Fruit fly (Drosophila melanogaster): Measurements from ENCODE around the gene Ldaf1.

Ldaf1 gene

DNA sequence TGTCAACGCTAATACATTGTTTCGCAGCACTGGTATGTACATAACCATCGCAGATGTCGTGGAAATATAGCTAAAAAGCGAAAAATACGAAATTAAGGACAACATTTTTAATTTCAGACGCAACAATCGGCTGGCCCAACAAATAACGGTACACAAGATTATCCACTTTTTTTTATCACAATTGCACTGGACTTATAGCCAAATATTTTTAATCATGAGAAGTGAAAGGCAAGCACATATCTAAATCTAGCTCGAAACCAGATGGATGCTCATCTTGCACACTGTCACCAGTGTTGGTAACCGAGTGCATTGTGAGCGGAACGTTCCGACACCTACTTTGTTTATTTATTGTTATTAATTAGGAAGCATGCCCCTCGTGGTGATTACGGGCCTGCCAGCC is 38.3 kb upstream of the Ldaf1 start, which contains the start of the genes CG3857 and CG3587:
Gene CG3857, minus strand, starts transcription at position 21 of the 400 bp plus-strand sequence.
Gene CG3587, plus strand, starts transcription at position 288 of the 400 bp plus-strand sequence.
- no peak for TF ChIP-seq CG13204 (GFP tag; optimal IDR thresholded peaks at IDR 0.05)
- TF ChIP-seq CG34367 (tag; optimal IDR thresholded peaks at IDR 0.05): peak; percentile 59
- peak; percentile 30; the same call in 1 of the 2 replicates for TF ChIP-seq rn (GFP tag; IDR thresholded peaks at IDR 0.05)
- peak; percentile 37 for TF ChIP-seq EcR (GFP tag; optimal IDR thresholded peaks at IDR 0.05)
- peak; percentile 0 for TF ChIP-seq gl (tag; optimal IDR thresholded peaks at IDR 0.05)
- TF ChIP-seq CG32121 (GFP tag; IDR thresholded peaks at IDR 0.05): peak; percentile 37; the same call in 1 of the 2 replicates
- no peak for TF ChIP-seq D1 (tag; optimal IDR thresholded peaks at IDR 0.05)
- TF ChIP-seq CG8159 (tag; optimal IDR thresholded peaks at IDR 0.05): peak; percentile 66
- TF ChIP-seq CG12605 (GFP tag; IDR thresholded peaks at IDR 0.05): peak; percentile 23; the same call in 1 of the 2 replicates
- peak; percentile 75 for TF ChIP-seq fd96Ca (GFP tag; IDR thresholded peaks at IDR 0.05)
- TF ChIP-seq CG4496 (GFP tag; IDR thresholded peaks at IDR 0.05): peak; percentile 66
- peak; percentile 52 for TF ChIP-seq CG8301 (tag; optimal IDR thresholded peaks at IDR 0.05)
- TF ChIP-seq CG14655 (GFP tag; optimal IDR thresholded peaks at IDR 0.05): peak; percentile 65
- TF ChIP-seq Snoo (tag; optimal IDR thresholded peaks at IDR 0.05): peak; percentile 65
- peak; percentile 35 for TF ChIP-seq CG9948 (tag; optimal IDR thresholded peaks at IDR 0.05)
- peak; percentile 69 for TF ChIP-seq CG15710 (tag; optimal IDR thresholded peaks at IDR 0.05)
- peak; percentile 37 for TF ChIP-seq CG17806 (tag; optimal IDR thresholded peaks at IDR 0.05)
- peak; percentile 39 for TF ChIP-seq Pif1B (GFP tag; optimal IDR thresholded peaks at IDR 0.05)
- no peak for TF ChIP-seq CG10348 (GFP tag; IDR thresholded peaks at IDR 0.05)
- peak; percentile 58 for TF ChIP-seq Ets98B (GFP tag; IDR thresholded peaks at IDR 0.05)
- peak; percentile 68 for TF ChIP-seq Pif1A (GFP tag; optimal IDR thresholded peaks at IDR 0.05)

DNA sequence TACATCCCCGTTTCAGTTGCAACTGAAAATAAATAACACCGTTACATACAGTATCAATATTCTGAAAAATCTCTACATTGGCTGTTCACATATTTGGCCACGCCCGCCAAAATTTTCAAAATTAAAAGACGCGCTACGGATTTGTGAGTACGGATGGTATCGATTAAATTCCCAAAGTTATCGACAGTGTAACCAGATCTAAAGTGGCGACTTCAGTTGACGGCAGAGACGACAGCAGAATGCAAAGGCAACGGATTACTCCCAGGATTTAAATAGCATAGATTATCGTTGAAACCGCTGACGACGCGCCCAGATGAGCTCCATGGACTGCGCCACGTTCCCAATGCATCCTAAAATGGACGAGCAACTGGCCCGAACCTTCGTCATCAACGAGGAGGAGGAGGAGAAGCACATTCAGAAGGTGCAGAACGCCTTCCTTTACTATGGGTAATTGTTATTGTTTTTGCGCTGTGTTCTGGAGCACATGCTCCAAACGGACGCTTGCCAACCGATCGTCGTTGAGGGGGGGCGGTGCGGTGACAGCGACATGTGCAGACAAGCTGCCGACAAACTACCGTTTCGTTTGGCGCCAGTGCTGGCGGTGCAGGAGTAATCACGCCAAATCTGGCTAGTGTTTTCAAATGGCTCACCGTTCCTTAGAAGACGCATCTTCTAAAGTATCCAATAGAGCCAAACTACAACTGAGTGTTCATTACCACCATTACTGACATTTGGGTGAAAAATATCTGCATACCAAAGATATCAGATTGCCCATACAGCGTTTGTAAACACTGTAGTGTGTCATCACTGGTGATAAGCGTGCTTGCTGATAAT is 26.0 kb upstream of the Ldaf1 start, which contains the start of gene CG11596:
Gene CG11596, plus strand, starts transcription at position 211 of the 834 bp plus-strand sequence.
- no peak for TF ChIP-seq CG8301 (tag; optimal IDR thresholded peaks at IDR 0.05)
- no peak for TF ChIP-seq CG13204 (GFP tag; optimal IDR thresholded peaks at IDR 0.05)
- no peak for TF ChIP-seq Pif1A (GFP tag; optimal IDR thresholded peaks at IDR 0.05)
- 0 out of 3 replicates have a peak, but pooled peaks have one; percentile 20 for TF ChIP-seq CG4496 (GFP tag; IDR thresholded peaks at IDR 0.05)
- no peak for TF ChIP-seq CG17806 (tag; optimal IDR thresholded peaks at IDR 0.05)
- TF ChIP-seq CG32121 (GFP tag; IDR thresholded peaks at IDR 0.05): 0 out of 2 replicates have a peak, but pooled peaks have one; percentile 15

DNA sequence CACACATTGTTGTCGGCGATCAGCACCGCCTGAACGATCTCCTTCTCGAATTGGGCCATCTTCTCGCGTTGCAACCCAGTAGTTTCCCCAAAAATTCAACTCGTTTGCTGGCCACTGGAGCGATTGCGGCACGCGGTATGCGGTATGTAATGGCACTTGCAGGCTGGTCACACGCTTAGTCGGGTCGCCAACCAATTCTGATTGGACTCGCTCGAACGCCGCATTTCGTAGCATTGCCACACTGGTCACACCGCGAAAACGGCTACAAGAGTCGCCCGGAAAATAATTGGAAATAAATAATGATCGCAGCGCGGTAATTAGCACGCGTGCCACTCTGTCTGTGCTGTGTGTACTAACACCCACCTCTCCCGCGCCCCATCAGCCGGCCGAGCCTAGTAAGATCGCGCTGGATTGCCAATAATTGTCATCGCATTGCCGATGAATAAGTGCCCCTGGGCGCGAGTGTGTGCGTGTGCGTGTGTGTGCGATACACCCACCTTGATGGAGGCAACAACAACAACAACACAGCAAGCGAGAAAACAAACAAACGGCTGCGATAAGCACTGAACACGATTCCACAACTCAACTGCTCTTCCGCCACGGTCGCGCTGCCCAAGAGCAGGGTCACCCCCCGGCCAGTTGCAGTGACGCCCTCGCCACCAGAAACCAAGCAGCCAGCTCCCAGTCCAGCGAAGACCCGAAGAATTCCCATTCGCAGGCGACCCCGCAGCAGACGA is 21.2 kb upstream of the Ldaf1 start, which contains the start of the genes eIF2Bepsilon and Ocrl:
Gene eIF2Bepsilon, minus strand, starts transcription at position 110 of the 737 bp plus-strand sequence.
Gene Ocrl, plus strand, starts transcription at position 217 of the 737 bp plus-strand sequence.
- TF ChIP-seq CG4496 (GFP tag; IDR thresholded peaks at IDR 0.05): no peak
- TF ChIP-seq Snoo (tag; optimal IDR thresholded peaks at IDR 0.05): no peak
- TF ChIP-seq EcR (GFP tag; optimal IDR thresholded peaks at IDR 0.05): peak; percentile 49
- no peak for TF ChIP-seq CG34367 (tag; optimal IDR thresholded peaks at IDR 0.05)
- TF ChIP-seq CG15710 (tag; optimal IDR thresholded peaks at IDR 0.05): no peak
- TF ChIP-seq CG32121 (GFP tag; IDR thresholded peaks at IDR 0.05): no peak
- no peak for TF ChIP-seq Pif1A (GFP tag; optimal IDR thresholded peaks at IDR 0.05)
- no peak for TF ChIP-seq Ets98B (GFP tag; IDR thresholded peaks at IDR 0.05)

DNA sequence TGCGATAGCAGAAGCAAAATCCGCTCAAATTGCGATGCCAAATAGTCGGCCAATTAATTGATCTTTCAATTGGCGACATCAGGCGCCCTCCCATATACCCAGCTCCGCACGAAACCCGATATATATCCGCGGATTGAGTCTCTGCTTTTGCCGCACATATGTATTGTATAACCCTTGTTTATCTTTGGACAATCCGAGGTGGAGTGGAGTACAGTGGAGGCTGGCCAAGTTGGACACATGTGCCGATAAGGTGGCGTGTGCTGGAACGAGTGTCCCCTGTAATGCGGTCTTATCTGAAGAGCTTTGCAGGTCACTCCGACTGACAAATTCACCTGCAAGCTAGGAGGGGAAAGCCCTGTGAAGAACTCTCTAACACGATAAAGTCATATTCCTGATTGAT is 7.8 kb upstream of the Ldaf1 start:
- TF ChIP-seq gl (tag; optimal IDR thresholded peaks at IDR 0.05) (no peak), CG8159 (tag; optimal IDR thresholded peaks at IDR 0.05) (no peak), CG4496 (GFP tag; IDR thresholded peaks at IDR 0.05) (no peak), CG15710 (tag; optimal IDR thresholded peaks at IDR 0.05) (no peak), CG14655 (GFP tag; optimal IDR thresholded peaks at IDR 0.05) (no peak), Pif1A (GFP tag; optimal IDR thresholded peaks at IDR 0.05) (no peak)

DNA sequence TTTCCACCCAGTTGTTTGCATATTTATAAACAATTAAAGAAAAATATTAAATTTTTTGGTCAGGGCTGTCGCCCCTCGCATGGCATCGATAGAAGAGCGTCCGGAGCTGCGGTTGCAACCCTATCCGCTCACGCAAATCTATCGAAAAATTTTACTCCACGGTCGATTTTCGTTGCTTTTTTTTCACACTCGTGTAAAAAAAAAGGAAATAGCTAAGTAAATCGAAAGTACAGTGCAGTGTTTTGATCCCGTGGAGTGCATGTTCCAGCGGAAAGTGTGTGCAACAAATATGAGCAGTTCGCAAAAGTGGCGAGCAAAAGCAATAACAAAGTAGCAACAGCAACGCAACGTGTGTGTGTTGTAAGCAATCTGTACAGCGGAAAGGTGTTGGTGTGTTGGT is 7.0 kb upstream of the Ldaf1 start, which contains the start of the genes Edem1 and Rbcn-3B:
Gene Edem1, minus strand, starts transcription at position 71 of the 400 bp plus-strand sequence.
Gene Rbcn-3B, plus strand, starts transcription at position 164 of the 400 bp plus-strand sequence.
- TF ChIP-seq CG17806 (tag; optimal IDR thresholded peaks at IDR 0.05) (peak; percentile 10), CG34367 (tag; optimal IDR thresholded peaks at IDR 0.05) (peak; percentile 50), fd96Ca (GFP tag; IDR thresholded peaks at IDR 0.05) (no peak), CG32121 (GFP tag; IDR thresholded peaks at IDR 0.05) (no peak), CG13204 (GFP tag; optimal IDR thresholded peaks at IDR 0.05) (no peak), CG14655 (GFP tag; optimal IDR thresholded peaks at IDR 0.05) (no peak), Ets98B (GFP tag; IDR thresholded peaks at IDR 0.05) (peak; percentile 53), EcR (GFP tag; optimal IDR thresholded peaks at IDR 0.05) (peak; percentile 1), gl (tag; optimal IDR thresholded peaks at IDR 0.05) (peak; percentile 72), CG15710 (tag; optimal IDR thresholded peaks at IDR 0.05) (peak; percentile 39), CG4496 (GFP tag; IDR thresholded peaks at IDR 0.05) (peak; percentile 52; the same call in 2 of the 3 replicates), Pif1A (GFP tag; optimal IDR thresholded peaks at IDR 0.05) (no peak), CG8301 (tag; optimal IDR thresholded peaks at IDR 0.05) (peak; percentile 41), CG10348 (GFP tag; IDR thresholded peaks at IDR 0.05) (no peak), CG9948 (tag; optimal IDR thresholded peaks at IDR 0.05) (peak; percentile 1), CG12605 (GFP tag; IDR thresholded peaks at IDR 0.05) (peak; percentile 67)
